Fruit fly (Drosophila melanogaster) whole organism, embryonic: ENCODE results near the gene Dtg.

Experiments used
- Atf-2 ChIP-seq: fragments of 200-800 bp; sonication (Bioruptor generic); optimal IDR thresholded peaks from 2 replicates; lab custom pipeline; 2016; ENCODE audit warnings: missing biosample characterization, missing genetic modification characterization
- CG10274 ChIP-seq: fragments of 200-800 bp; sonication (Bioruptor generic); optimal IDR thresholded peaks from 3 replicates; lab custom pipeline; 2017; ENCODE audit warnings: missing biosample characterization, mild to moderate bottlenecking, missing genetic modification characterization
- CG12769 ChIP-seq: fragments of 200-800 bp; sonication (Bioruptor generic); optimal IDR thresholded peaks from 2 replicates; lab custom pipeline; 2019; ENCODE audit warnings: missing biosample characterization, mild to moderate bottlenecking, missing genetic modification characterization, moderate library complexity
- CG13624 ChIP-seq: fragments of 200-800 bp; sonication (Bioruptor generic); optimal IDR thresholded peaks from 2 replicates; lab custom pipeline; 2016; ENCODE audit warnings: missing biosample characterization, missing genetic modification characterization
- CG16813 ChIP-seq: fragments of 200-800 bp; sonication (Bioruptor generic); IDR thresholded peaks from 3 replicates; pipeline ENCODE4 v1.3.6; 2022; ENCODE audit warnings: missing biosample characterization, missing genetic modification characterization; ENCODE audit not compliant: partially characterized antibody
- CG18262 ChIP-seq: fragments of 200-800 bp; optimal IDR thresholded peaks from 3 replicates; lab custom pipeline; 2019; ENCODE audit warnings: missing biosample characterization, mild to moderate bottlenecking, missing genetic modification characterization, moderate library complexity
- CG1832 ChIP-seq: fragments of 200-800 bp; sonication (Bioruptor generic); optimal IDR thresholded peaks from 2 replicates; lab custom pipeline; 2017; ENCODE audit warnings: missing biosample characterization, mild to moderate bottlenecking, missing genetic modification characterization, inconsistent platforms
- CG18599 ChIP-seq: fragments of 200-800 bp; sonication (Bioruptor generic); optimal IDR thresholded peaks from 3 replicates; lab custom pipeline; 2017; ENCODE audit warnings: missing biosample characterization, missing genetic modification characterization, mild to moderate bottlenecking, moderate library complexity, missing genetic modification reagents
- CG2199 ChIP-seq: fragments of 200-800 bp; sonication (Bioruptor generic); IDR thresholded peaks from 3 replicates; pipeline ENCODE4 v1.3.6; 2022; ENCODE audit warnings: missing biosample characterization, missing genetic modification characterization
- CG31365 ChIP-seq: fragments of 200-800 bp; sonication (Bioruptor generic); optimal IDR thresholded peaks from 2 replicates; lab custom pipeline; 2018; ENCODE audit warnings: missing biosample characterization, mild to moderate bottlenecking, missing genetic modification characterization
- CG32532 ChIP-seq: fragments of 200-800 bp; sonication (Bioruptor generic); IDR thresholded peaks from 2 replicates; pipeline ENCODE4 v1.3.6; 2022; ENCODE audit warnings: missing biosample characterization, missing genetic modification characterization
- CG34376 ChIP-seq: fragments of 200-800 bp; sonication (Bioruptor generic); optimal IDR thresholded peaks from 2 replicates; lab custom pipeline; 2018; ENCODE audit warnings: missing biosample characterization, mild to moderate bottlenecking, missing genetic modification characterization
- CG4282 ChIP-seq: fragments of 200-800 bp; sonication (Bioruptor generic); optimal IDR thresholded peaks from 2 replicates; lab custom pipeline; 2016; ENCODE audit warnings: missing biosample characterization, missing genetic modification characterization
- CG43689 ChIP-seq: fragments of 200-800 bp; sonication (Bioruptor generic); IDR thresholded peaks from 2 replicates; pipeline ENCODE4 v1.3.6; 2022; ENCODE audit warnings: missing biosample characterization, missing genetic modification characterization
- CG6175 ChIP-seq: fragments of 200-800 bp; sonication (Bioruptor generic); IDR thresholded peaks from 3 replicates; pipeline ENCODE4 v1.3.6; 2022; ENCODE audit warnings: missing biosample characterization, missing genetic modification characterization
- CG7271 ChIP-seq: fragments of 200-800 bp; sonication (Bioruptor generic); optimal IDR thresholded peaks from 2 replicates; lab custom pipeline; 2018; ENCODE audit warnings: missing biosample characterization, mild to moderate bottlenecking, missing genetic modification characterization, moderate library complexity
- CG8944 ChIP-seq: fragments of 200-800 bp; sonication (Bioruptor generic); optimal IDR thresholded peaks from 3 replicates; lab custom pipeline; 2016; ENCODE audit warnings: missing biosample characterization, missing genetic modification characterization
- CG9609 ChIP-seq: fragments of 200-800 bp; sonication (Bioruptor generic); optimal IDR thresholded peaks from 3 replicates; lab custom pipeline; 2016; ENCODE audit warnings: missing biosample characterization, missing genetic modification characterization
- D19B ChIP-seq: fragments of 200-800 bp; sonication (Bioruptor generic); optimal IDR thresholded peaks from 2 replicates; lab custom pipeline; 2017; ENCODE audit warnings: missing biosample characterization, mild to moderate bottlenecking, missing genetic modification characterization
- Dp ChIP-seq: fragments of 200-800 bp; sonication (Bioruptor generic); optimal IDR thresholded peaks from 2 replicates; lab custom pipeline; 2018; ENCODE audit warnings: missing biosample characterization, mild to moderate bottlenecking, missing genetic modification characterization, moderate library complexity
- H15 ChIP-seq: fragments of 200-800 bp; sonication (Bioruptor generic); IDR thresholded peaks from 3 replicates; pipeline ENCODE4 v1.3.6; 2022; ENCODE audit warnings: missing biosample characterization, missing genetic modification characterization
- H2.0 ChIP-seq: fragments of 200-800 bp; sonication (Bioruptor generic); IDR thresholded peaks from 2 replicates; pipeline ENCODE4 v1.3.6; 2022; ENCODE audit warnings: missing biosample characterization, missing genetic modification characterization
- HLHmδ ChIP-seq: fragments of 200-800 bp; sonication (Bioruptor generic); optimal IDR thresholded peaks from 2 replicates; lab custom pipeline; 2018; ENCODE audit warnings: missing biosample characterization, mild to moderate bottlenecking, missing genetic modification characterization, moderate library complexity
- Hr39 ChIP-seq: fragments of >200 bp; optimal IDR thresholded peaks from 2 replicates; lab custom pipeline; 2017
- Hsf ChIP-seq: fragments of 200-800 bp; sonication (Bioruptor generic); optimal IDR thresholded peaks from 3 replicates; lab custom pipeline; 2016; ENCODE audit warnings: missing biosample characterization, missing genetic modification characterization
- Mes4 ChIP-seq: fragments of 200-800 bp; sonication (Bioruptor generic); optimal IDR thresholded peaks from 2 replicates; lab custom pipeline; 2016; ENCODE audit warnings: missing biosample characterization, missing genetic modification characterization
- Scr ChIP-seq: fragments of 200-800 bp; sonication (Bioruptor generic); IDR thresholded peaks from 2 replicates; pipeline ENCODE4 v1.3.6; 2022; ENCODE audit warnings: missing biosample characterization, missing genetic modification characterization; ENCODE audit not compliant: partially characterized antibody
- Spps ChIP-seq: fragments of 200-800 bp; sonication (Bioruptor generic); optimal IDR thresholded peaks from 2 replicates; lab custom pipeline; 2018; ENCODE audit warnings: missing biosample characterization, mild to moderate bottlenecking, missing genetic modification characterization
- Sry-δ ChIP-seq: fragments of 200-800 bp; sonication (Bioruptor generic); optimal IDR thresholded peaks from 2 replicates; lab custom pipeline; 2016; ENCODE audit warnings: missing biosample characterization, missing genetic modification characterization
- Trl ChIP-seq, 3 experiments: fragments of >200 bp in 2 of 3; fragments of 200-800 bp in 1 of 3; sonication (Bioruptor generic) in 1 of 3; optimal IDR thresholded peaks; 2 replicates in 1 of 3; 3 replicates in 2 of 3; lab custom pipeline; 2016 to 2017; ENCODE audit warnings: missing biosample characterization in 1 of 3, missing genetic modification characterization in 1 of 3
- ab ChIP-seq: fragments of 200-800 bp; sonication (Bioruptor generic); optimal IDR thresholded peaks from 2 replicates; lab custom pipeline; 2016; ENCODE audit warnings: missing biosample characterization, missing genetic modification characterization
- cg ChIP-seq: fragments of 200-800 bp; sonication (Bioruptor generic); optimal IDR thresholded peaks from 3 replicates; lab custom pipeline; 2019; ENCODE audit warnings: missing biosample characterization, mild to moderate bottlenecking, missing genetic modification characterization, moderate library complexity
- crol ChIP-seq: fragments of 200-800 bp; sonication (Bioruptor generic); IDR thresholded peaks from 2 replicates; pipeline ENCODE4 v1.3.6; 2022; ENCODE audit warnings: missing biosample characterization, missing genetic modification characterization
- ems ChIP-seq: fragments of 200-800 bp; sonication (Bioruptor generic); optimal IDR thresholded peaks from 3 replicates; lab custom pipeline; 2016; ENCODE audit warnings: missing biosample characterization, missing genetic modification characterization
- eyg ChIP-seq: fragments of 200-800 bp; sonication (Bioruptor generic); optimal IDR thresholded peaks from 3 replicates; lab custom pipeline; 2016; ENCODE audit warnings: missing biosample characterization, missing genetic modification characterization
- ken ChIP-seq: fragments of 200-800 bp; sonication (Bioruptor generic); IDR thresholded peaks from 3 replicates; pipeline ENCODE4 v1.3.6; 2022; ENCODE audit warnings: missing biosample characterization, missing genetic modification characterization
- klu ChIP-seq: fragments of 200-800 bp; sonication (Bioruptor generic); IDR thresholded peaks from 2 replicates; pipeline ENCODE4 v1.3.6; 2022; ENCODE audit warnings: missing biosample characterization, missing genetic modification characterization
- lmd ChIP-seq: fragments of 200-800 bp; sonication (Bioruptor generic); IDR thresholded peaks from 2 replicates; pipeline ENCODE4 v1.3.6; 2022; ENCODE audit warnings: missing biosample characterization, missing genetic modification characterization
- maf-S ChIP-seq: fragments of 200-800 bp; sonication (Bioruptor generic); optimal IDR thresholded peaks from 2 replicates; lab custom pipeline; 2016; ENCODE audit warnings: missing biosample characterization, missing genetic modification characterization
- onecut ChIP-seq: fragments of 200-800 bp; sonication (Bioruptor generic); IDR thresholded peaks from 2 replicates; pipeline ENCODE4 v1.3.6; 2022; ENCODE audit warnings: missing biosample characterization, missing genetic modification characterization
- phol ChIP-seq: fragments of 200-800 bp; sonication (Bioruptor generic); optimal IDR thresholded peaks from 3 replicates; lab custom pipeline; 2018; ENCODE audit warnings: missing biosample characterization, mild to moderate bottlenecking, missing genetic modification characterization, moderate library complexity
- shn ChIP-seq: fragments of 200-800 bp; sonication (Bioruptor generic); optimal IDR thresholded peaks from 3 replicates; lab custom pipeline; 2016; ENCODE audit warnings: missing biosample characterization, missing genetic modification characterization
- sisA ChIP-seq: fragments of 200-800 bp; sonication (Bioruptor generic); IDR thresholded peaks from 2 replicates; pipeline ENCODE4 v1.3.6; 2022; ENCODE audit warnings: missing biosample characterization, missing genetic modification characterization
- slp2 ChIP-seq: fragments of 200-800 bp; sonication (Bioruptor generic); optimal IDR thresholded peaks from 2 replicates; lab custom pipeline; 2016; ENCODE audit warnings: missing biosample characterization, missing genetic modification characterization
- so ChIP-seq: fragments of 200-800 bp; sonication (Bioruptor generic); IDR thresholded peaks from 3 replicates; pipeline ENCODE4 v1.3.6; 2022; ENCODE audit warnings: missing biosample characterization, missing genetic modification characterization
- stc ChIP-seq: fragments of 200-800 bp; sonication (Bioruptor generic); IDR thresholded peaks from 2 replicates; pipeline ENCODE4 v1.3.6; 2022; ENCODE audit warnings: missing biosample characterization, missing genetic modification characterization
- vfl ChIP-seq: fragments of 200-800 bp; sonication (Bioruptor generic); optimal IDR thresholded peaks from 2 replicates; lab custom pipeline; 2016; ENCODE audit warnings: missing biosample characterization, missing genetic modification characterization
- wek ChIP-seq: fragments of 200-800 bp; sonication (Bioruptor generic); optimal IDR thresholded peaks from 3 replicates; lab custom pipeline; 2018; ENCODE audit warnings: missing biosample characterization, mild to moderate bottlenecking, missing genetic modification characterization, moderate library complexity
- z ChIP-seq: fragments of 200-800 bp; sonication (Bioruptor generic); IDR thresholded peaks from 3 replicates; pipeline ENCODE4 v1.3.6; 2022; ENCODE audit warnings: missing biosample characterization, missing genetic modification characterization
- zen2 ChIP-seq: fragments of 200-800 bp; sonication (Bioruptor generic); IDR thresholded peaks from 3 replicates; pipeline ENCODE4 v1.3.6; 2022; ENCODE audit warnings: missing biosample characterization, missing genetic modification characterization; ENCODE audit not compliant: partially characterized antibody

Gene Dtg

DNA sequence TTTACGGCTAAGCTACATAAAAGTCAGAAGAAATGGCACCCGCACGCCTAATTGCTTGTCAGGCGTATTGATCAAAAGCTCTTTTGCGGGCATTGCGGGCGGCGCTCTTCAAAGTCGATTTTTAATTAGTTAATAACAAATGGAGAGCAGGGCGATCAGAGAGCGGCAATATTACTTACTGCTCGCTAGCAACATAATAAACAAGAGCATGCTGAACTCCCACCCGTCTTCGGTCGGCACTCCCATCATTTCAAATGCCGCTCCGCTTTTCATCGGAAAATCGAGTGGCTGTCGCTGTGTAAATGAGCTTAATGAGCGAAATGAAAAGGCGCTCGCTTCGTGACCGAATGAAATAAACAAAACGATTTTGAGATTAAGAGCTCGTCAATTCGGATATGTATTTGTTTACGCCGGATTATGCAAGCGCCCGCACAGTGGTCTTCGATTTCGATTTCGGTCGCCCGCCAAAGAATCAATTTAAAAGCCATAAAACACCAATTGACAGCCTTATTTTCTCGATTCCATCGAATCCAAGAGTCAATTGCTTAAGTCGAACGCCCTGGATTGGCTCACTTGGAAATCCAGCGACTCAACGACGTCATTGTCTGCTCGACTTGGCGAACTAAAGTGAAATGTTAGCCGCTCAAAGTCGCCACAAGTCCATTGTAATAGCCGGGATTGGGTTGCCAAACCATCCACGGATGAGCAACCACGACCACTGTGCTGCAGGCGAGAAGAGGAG, 5.8 kb downstream of the Dtg start (continued):
- no peak for TF ChIP-seq Hr39 (lab: Kevin White, UChicago)
- peak; percentile 75 for TF ChIP-seq H15 (GFP tag; lab: Robert Waterston, UW)
- peak; percentile 37 for TF ChIP-seq wek (GFP tag; lab: Kevin White, UChicago)
- peak; percentile 86 for TF ChIP-seq phol
- TF ChIP-seq lmd, result peak; percentile 92
- no peak for TF ChIP-seq CG2199 (GFP tag; lab: Robert Waterston, UW)
- peak; percentile 73 for TF ChIP-seq maf-S (GFP tag; lab: Kevin White, UChicago)
- TF ChIP-seq D19B (GFP tag; lab: Kevin White, UChicago), result peak; percentile 70
- TF ChIP-seq CG13624 (GFP tag; lab: Kevin White, UChicago), result peak; percentile 77
- no peak for TF ChIP-seq CG16813 (GFP tag; lab: Robert Waterston, UW)
- peak; percentile 91 for TF ChIP-seq sisA (GFP tag; lab: Robert Waterston, UW)
- peak; percentile 20 for TF ChIP-seq Sry-δ
- TF ChIP-seq CG12769 (tag; lab: Kevin White, UChicago), result peak; percentile 66
- TF ChIP-seq vfl (GFP tag; lab: Kevin White, UChicago), result peak; percentile 45
- no peak for TF ChIP-seq HLHmδ (GFP tag; lab: Kevin White, UChicago)
- no peak for TF ChIP-seq Dp (GFP tag; lab: Kevin White, UChicago)
- TF ChIP-seq Mes4, result peak; percentile 69
- TF ChIP-seq eyg, result peak; percentile 68
- no peak for TF ChIP-seq Spps (tag; lab: Kevin White, UChicago)
- TF ChIP-seq ems, result peak; percentile 73
- peak; percentile 86 for TF ChIP-seq CG8944
- peak; percentile 56 for TF ChIP-seq CG4282 (GFP tag; lab: Kevin White, UChicago)
- TF ChIP-seq CG31365, result peak; percentile 33
- peak; percentile 27 for TF ChIP-seq ab

DNA sequence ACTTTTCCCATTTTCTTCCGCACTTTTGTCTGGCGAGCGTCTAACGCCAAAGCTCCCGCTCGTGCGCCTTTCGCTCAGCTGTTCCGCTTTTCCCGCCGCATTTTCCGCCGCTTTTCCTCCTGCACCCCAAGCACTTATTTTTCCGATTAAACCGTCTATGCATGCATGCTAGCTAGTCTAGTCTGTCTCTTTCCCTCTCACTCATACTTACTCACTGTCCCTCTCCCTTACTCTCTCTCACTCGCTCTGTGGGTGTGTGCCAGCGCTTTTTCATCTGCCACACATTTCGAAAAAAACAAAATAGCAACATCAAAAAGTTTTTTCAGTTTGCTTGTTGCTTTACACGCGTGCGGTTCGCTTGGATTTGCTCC, 6.4 kb downstream of the Dtg start, which contains the start of gene CG6225:
CG6225 (plus strand) TSS at position 325 of the 371 bp plus-strand sequence.
- TF ChIP-seq CG32532 (GFP tag; lab: Robert Waterston, UW), result no peak
- no peak for TF ChIP-seq onecut (GFP tag; lab: Robert Waterston, UW)
- peak; percentile 73 for TF ChIP-seq crol (GFP tag; lab: Robert Waterston, UW)
- TF ChIP-seq CG1832 (GFP tag; lab: Kevin White, UChicago), result peak; percentile 29
- TF ChIP-seq CG10274 (GFP tag; lab: Kevin White, UChicago), result no peak
- TF ChIP-seq D19B (GFP tag; lab: Kevin White, UChicago), result no peak
- TF ChIP-seq so (GFP tag; lab: Robert Waterston, UW), result 0 out of 3 replicates have a peak, but pooled peaks have one; percentile 3
- no peak for TF ChIP-seq shn (GFP tag; lab: Kevin White, UChicago)
- no peak for TF ChIP-seq H2.0
- TF ChIP-seq CG43689 (GFP tag; lab: Robert Waterston, UW), result 0 out of 2 replicates have a peak, but pooled peaks have one; percentile 2
- TF ChIP-seq Scr, result no peak
- TF ChIP-seq Trl (optimal IDR thresholded peaks at IDR 0.05; lab: Kevin White, UChicago), result peak; percentile 29 to 54
- no peak for TF ChIP-seq Trl (GFP tag; optimal IDR thresholded peaks at IDR 0.05; lab: Kevin White, UChicago)
- peak; percentile 4; the same call in 1 of the 2 replicates for TF ChIP-seq stc (GFP tag; lab: Robert Waterston, UW)
- no peak for TF ChIP-seq CG18599 (GFP tag; lab: Kevin White, UChicago)
- no peak for TF ChIP-seq CG7271 (tag; lab: Kevin White, UChicago)
- TF ChIP-seq zen2 (GFP tag; lab: Robert Waterston, UW), result 0 out of 3 replicates have a peak, but pooled peaks have one; percentile 17
- TF ChIP-seq CG12769 (tag; lab: Kevin White, UChicago), result peak; percentile 20
- no peak for TF ChIP-seq Hsf
- no peak for TF ChIP-seq CG9609 (GFP tag; lab: Kevin White, UChicago)
- TF ChIP-seq slp2 (GFP tag; lab: Kevin White, UChicago), result no peak
- peak; percentile 4; the same call in 1 of the 3 replicates for TF ChIP-seq CG6175 (GFP tag; lab: Robert Waterston, UW)
- TF ChIP-seq klu, result no peak
- TF ChIP-seq cg (GFP tag; lab: Kevin White, UChicago), result peak; percentile 19
- TF ChIP-seq CG34376 (GFP tag; lab: Kevin White, UChicago), result no peak
- no peak for TF ChIP-seq ken (GFP tag; lab: Robert Waterston, UW)
- no peak for TF ChIP-seq Atf-2 (GFP tag; lab: Kevin White, UChicago)
- peak; percentile 3 for TF ChIP-seq CG18262 (tag; lab: Kevin White, UChicago)
- peak; percentile 77 for TF ChIP-seq z (GFP tag; lab: Robert Waterston, UW)
